Worm (Caenorhabditis elegans): ENCODE measurements around the gene M163.9.

- TF ChIP-seq aly-2 (tag; optimal IDR thresholded peaks at IDR 0.05), result no peak
- TF ChIP-seq ztf-11 (tag; optimal IDR thresholded peaks at IDR 0.05), result no peak
These were observed 8.8 kb downstream of the M163.9 start for ce11 chrX:14478193-14478592.
